Worm (Caenorhabditis elegans): Measurements from ENCODE around the gene F16G10.7.

The F16G10.7 gene

ce11 chrII:2380174-2380573 is at the start of gene F16G10.7:
Gene F16G10.7 (minus strand): TSS chrII:2380274.
- TF ChIP-seq ceh-83 (GFP tag; optimal IDR thresholded peaks at IDR 0.05) = no peak
- TF ChIP-seq lin-13 (tag; optimal IDR thresholded peaks at IDR 0.05) = no peak
- TF ChIP-seq lsy-2 (tag; optimal IDR thresholded peaks at IDR 0.05) = peak; percentile 29
- TF ChIP-seq lin-32 (GFP tag; optimal IDR thresholded peaks at IDR 0.05) = no peak
- no peak for TF ChIP-seq M03D4.4 (tag; optimal IDR thresholded peaks at IDR 0.05)

- TF ChIP-seq flh-1 (GFP tag; optimal IDR thresholded peaks at IDR 0.05) = no peak
- TF ChIP-seq unc-62 (GFP tag; optimal IDR thresholded peaks at IDR 0.05) = no peak
- TF ChIP-seq nhr-237 (tag; optimal IDR thresholded peaks at IDR 0.05) = no peak
- TF ChIP-seq elt-1 (tag; optimal IDR thresholded peaks at IDR 0.05; ENCODE audit: borderline replicate concordance, insufficient read depth) = no peak
Observed at ce11 chrII:2422427-2422826, 42.4 kb upstream of the F16G10.7 start.

DNA sequence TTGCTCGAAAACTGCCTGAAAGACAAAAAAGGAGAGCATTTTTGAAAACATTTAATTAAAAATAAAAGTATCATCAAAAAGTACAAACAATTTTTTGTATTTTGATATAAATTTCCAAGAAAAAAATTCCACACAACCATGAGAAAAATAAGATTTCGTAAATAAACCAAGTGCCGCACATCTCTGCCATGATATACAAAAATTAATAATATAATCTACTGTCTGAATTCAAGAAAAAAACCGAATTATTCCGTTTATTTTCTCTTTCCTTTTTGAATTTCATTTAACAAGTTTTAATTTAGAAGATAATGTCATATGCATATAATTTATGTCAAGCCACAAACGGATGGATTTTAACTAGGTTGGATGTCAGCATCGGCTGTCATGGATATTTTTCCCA is 41.8 kb upstream of the F16G10.7 start, which contains the start of gene F42G2.2:
Gene F42G2.2, plus strand, starts transcription at position 301 of the 400 bp plus-strand sequence.
- TF ChIP-seq lin-13 (tag; optimal IDR thresholded peaks at IDR 0.05) = no peak
- no peak for TF ChIP-seq lsy-2 (tag; optimal IDR thresholded peaks at IDR 0.05)
- no peak for TF ChIP-seq lin-32 (GFP tag; optimal IDR thresholded peaks at IDR 0.05)
- no peak for TF ChIP-seq unc-39 (tag; optimal IDR thresholded peaks at IDR 0.05)
- TF ChIP-seq nhr-28 (tag; optimal IDR thresholded peaks at IDR 0.05) = no peak
- TF ChIP-seq ztf-11 (tag; optimal IDR thresholded peaks at IDR 0.05) = no peak
- TF ChIP-seq ceh-43 (GFP tag; optimal IDR thresholded peaks at IDR 0.05) = no peak
- TF ChIP-seq mep-1 (tag; optimal IDR thresholded peaks at IDR 0.05) = no peak
- TF ChIP-seq unc-120 (tag; optimal IDR thresholded peaks at IDR 0.05; ENCODE audit: poor library complexity, severe bottlenecking) = no peak

ce11 chrII:2421185-2421584 is 41.1 kb upstream of the F16G10.7 start:
- TF ChIP-seq elt-3 (tag; optimal IDR thresholded peaks at IDR 0.05) (no peak), mab-5 (tag; optimal IDR thresholded peaks at IDR 0.05) (no peak), bed-3 (GFP tag; optimal IDR thresholded peaks at IDR 0.05) (no peak), tbx-8 (GFP tag; optimal IDR thresholded peaks at IDR 0.05) (no peak), nhr-76 (tag; optimal IDR thresholded peaks at IDR 0.05) (no peak), unc-120 (tag; optimal IDR thresholded peaks at IDR 0.05; ENCODE audit: poor library complexity, severe bottlenecking) (no peak), flh-1 (GFP tag; optimal IDR thresholded peaks at IDR 0.05) (no peak), zip-8 (tag; optimal IDR thresholded peaks at IDR 0.05) (no peak), unc-39 (tag; optimal IDR thresholded peaks at IDR 0.05) (no peak), elt-1 (tag; optimal IDR thresholded peaks at IDR 0.05; ENCODE audit: borderline replicate concordance, insufficient read depth) (no peak), lin-13 (tag; optimal IDR thresholded peaks at IDR 0.05) (no peak), lsy-2 (tag; optimal IDR thresholded peaks at IDR 0.05) (no peak), hlh-1 (tag; optimal IDR thresholded peaks at IDR 0.05) (no peak), blmp-1 (tag; optimal IDR thresholded peaks at IDR 0.05) (no peak), ces-1 (GFP tag; optimal IDR thresholded peaks at IDR 0.05) (no peak), M03D4.4 (tag; optimal IDR thresholded peaks at IDR 0.05) (no peak)

DNA sequence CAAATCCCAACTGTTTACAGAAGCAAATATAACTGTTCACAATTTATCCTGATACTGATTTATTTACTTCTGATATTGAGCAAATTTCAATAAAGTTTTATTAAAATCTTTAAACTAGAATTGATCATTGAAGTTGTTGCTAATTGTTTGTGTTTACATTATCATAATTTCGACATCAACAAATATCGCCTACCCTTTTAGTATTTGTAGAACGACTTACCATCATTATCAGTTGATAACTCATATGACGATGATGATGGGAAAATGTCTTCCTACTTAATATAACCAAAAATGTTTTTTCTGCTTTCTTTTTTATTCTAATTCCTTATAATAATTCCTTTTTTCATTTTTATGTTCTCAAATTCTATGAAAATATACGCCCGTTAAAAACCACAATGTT is 40.6 kb upstream of the F16G10.7 start:
- TF ChIP-seq elt-1 (tag; optimal IDR thresholded peaks at IDR 0.05; ENCODE audit: borderline replicate concordance, insufficient read depth) = no peak
- no peak for TF ChIP-seq cnd-1 (tag; optimal IDR thresholded peaks at IDR 0.05)
- no peak for TF ChIP-seq snpc-4 (tag; optimal IDR thresholded peaks at IDR 0.05)
- TF ChIP-seq nhr-76 (tag; optimal IDR thresholded peaks at IDR 0.05) = no peak
- no peak for TF ChIP-seq ceh-83 (GFP tag; optimal IDR thresholded peaks at IDR 0.05)
- TF ChIP-seq sem-2 (GFP tag; optimal IDR thresholded peaks at IDR 0.05) = no peak
- TF ChIP-seq blmp-1 (tag; optimal IDR thresholded peaks at IDR 0.05) = no peak
- TF ChIP-seq hlh-1 (tag; optimal IDR thresholded peaks at IDR 0.05) = no peak
- no peak for TF ChIP-seq ceh-43 (GFP tag; optimal IDR thresholded peaks at IDR 0.05)
- no peak for TF ChIP-seq nhr-237 (tag; optimal IDR thresholded peaks at IDR 0.05)
- no peak for TF ChIP-seq ceh-39 (tag; optimal IDR thresholded peaks at IDR 0.05)
- no peak for TF ChIP-seq nhr-12 (tag; optimal IDR thresholded peaks at IDR 0.05)
- TF ChIP-seq tbx-8 (GFP tag; optimal IDR thresholded peaks at IDR 0.05) = no peak
- no peak for TF ChIP-seq ham-2 (GFP tag; optimal IDR thresholded peaks at IDR 0.05)

DNA sequence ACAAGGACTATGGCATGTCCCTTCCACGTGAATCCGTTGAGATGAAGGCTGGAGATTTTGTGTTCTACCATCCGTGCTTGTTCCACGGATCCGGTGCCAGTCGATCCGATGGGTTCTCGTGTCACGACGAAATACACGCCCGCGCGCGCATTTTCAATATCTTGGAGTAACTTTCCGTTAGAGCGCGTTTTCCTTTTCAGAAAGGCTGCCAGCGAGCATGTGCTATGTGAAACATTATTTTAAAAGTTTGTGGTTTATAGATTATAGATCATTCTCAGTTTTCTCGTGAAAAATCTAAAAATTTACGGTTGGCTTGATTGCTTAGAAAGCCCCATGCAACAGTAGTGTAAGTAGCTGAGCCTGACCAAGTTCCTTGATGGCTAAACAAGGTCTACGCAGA is 38.8 kb upstream of the F16G10.7 start, which contains the start of gene fbxc-20:
Gene fbxc-20, plus strand, starts transcription at position 301 of the 400 bp plus-strand sequence.
- TF ChIP-seq mep-1 (tag; optimal IDR thresholded peaks at IDR 0.05) = no peak
- no peak for TF ChIP-seq blmp-1 (tag; optimal IDR thresholded peaks at IDR 0.05)
- TF ChIP-seq ham-2 (GFP tag; optimal IDR thresholded peaks at IDR 0.05) = no peak
- TF ChIP-seq flh-1 (GFP tag; optimal IDR thresholded peaks at IDR 0.05) = no peak
- no peak for TF ChIP-seq lsy-2 (tag; optimal IDR thresholded peaks at IDR 0.05)
- no peak for TF ChIP-seq unc-39 (tag; optimal IDR thresholded peaks at IDR 0.05)
- no peak for TF ChIP-seq elt-1 (tag; optimal IDR thresholded peaks at IDR 0.05; ENCODE audit: borderline replicate concordance, insufficient read depth)
- no peak for TF ChIP-seq drap-1 (GFP tag; optimal IDR thresholded peaks at IDR 0.05)
- no peak for TF ChIP-seq snpc-4 (tag; optimal IDR thresholded peaks at IDR 0.05)
- no peak for TF ChIP-seq ztf-11 (tag; optimal IDR thresholded peaks at IDR 0.05)
- TF ChIP-seq elt-3 (tag; optimal IDR thresholded peaks at IDR 0.05) = no peak
- no peak for TF ChIP-seq nhr-2 (tag; optimal IDR thresholded peaks at IDR 0.05)
- no peak for TF ChIP-seq nhr-12 (tag; optimal IDR thresholded peaks at IDR 0.05)
- TF ChIP-seq unc-62 (GFP tag; optimal IDR thresholded peaks at IDR 0.05) = no peak
- TF ChIP-seq M03D4.4 (tag; optimal IDR thresholded peaks at IDR 0.05) = no peak
- TF ChIP-seq lin-32 (GFP tag; optimal IDR thresholded peaks at IDR 0.05) = no peak

All from whole organism, mixed stage, embryonic.